Fruit fly (Drosophila melanogaster) S2 (cell line): ENCODE data around the gene Rsph9.

ENCODE experiments used
- CG8478 ChIP-seq: fragments of >200 bp; optimal IDR thresholded peaks from 2 replicates; lab custom pipeline; 2018
- CTCF ChIP-seq, 2 experiments: fragments of >200 bp; optimal IDR thresholded peaks; 2 replicates each; lab custom pipeline; 2018

Gene Rsph9

dm6 chr2L:17363196-17363595, 49.2 kb downstream of the Rsph9 start, which contains the start of gene CG31804:
TSS of gene CG31804 (plus strand) at chr2L:17363496.
- TF ChIP-seq CTCF (optimal IDR thresholded peaks at IDR 0.05; lab: Kevin White, UChicago) (no peak), CG8478 (lab: Kevin White, UChicago) (no peak)
